Worm (Caenorhabditis elegans) whole organism, L1 larva: ENCODE results near the gene rml-3.

Experiments
- C16A3.4 ChIP-seq: fragments of 150-350 bp; optimal IDR thresholded peaks from 2 replicates; lab custom pipeline; 2014; ENCODE audit warnings: missing biosample characterization, missing genetic modification characterization
- C34B4.2 ChIP-seq: sonication (generic microtip); optimal IDR thresholded peaks from 2 replicates; lab custom pipeline; 2017; ENCODE audit warnings: mild to moderate bottlenecking, missing genetic modification characterization, missing compliant biosample characterization
- Y116A8C.19 ChIP-seq: sonication (generic microtip); optimal IDR thresholded peaks from 2 replicates; lab custom pipeline; 2016; ENCODE audit warnings: missing compliant biosample characterization, missing genetic modification characterization, borderline replicate concordance
- ceh-8 ChIP-seq: fragments of 200-800 bp; sonication (Bioruptor generic); optimal IDR thresholded peaks from 2 replicates; lab custom pipeline; 2018; ENCODE audit warnings: mild to moderate bottlenecking, missing genetic modification characterization, moderate library complexity, missing compliant biosample characterization
- ceh-82 ChIP-seq, 3 experiments: fragments of 150-350 bp in 1 of 3; sonication (generic microtip) in 2 of 3; optimal IDR thresholded peaks; 2 replicates each; lab custom pipeline; 2014 to 2017; ENCODE audit warnings: missing biosample characterization in 3 of 3, missing genetic modification characterization in 3 of 3
- ceh-88 ChIP-seq: fragments of 200-800 bp; sonication (Bioruptor generic); IDR thresholded peaks from 2 replicates; pipeline ENCODE4 v1.3.6; 2022; ENCODE audit warnings: missing genetic modification characterization, missing compliant biosample characterization
- dsc-1 ChIP-seq: sonication (generic microtip); optimal IDR thresholded peaks from 2 replicates; lab custom pipeline; 2016; ENCODE audit warnings: mild to moderate bottlenecking, missing genetic modification characterization, missing compliant biosample characterization
- efl-1 ChIP-seq, 4 experiments: fragments of 150-350 bp; optimal IDR thresholded peaks in 3 of 4; peaks in 1 of 4; 1 replicate in 1 of 4; 2 replicates in 3 of 4; lab custom pipeline; 2014; ENCODE audit warnings: missing biosample characterization in 2 of 4, missing genetic modification characterization in 2 of 4, missing genetic modification reagents in 2 of 4
- efl-3 ChIP-seq: fragments of 200-800 bp; sonication (Bioruptor generic); optimal IDR thresholded peaks from 2 replicates; lab custom pipeline; 2018; ENCODE audit warnings: mild to moderate bottlenecking, missing genetic modification characterization, missing compliant biosample characterization
- elt-3 ChIP-seq, 6 experiments: fragments of 150-350 bp in 1 of 6; sonication (generic microtip); optimal IDR thresholded peaks; 2 replicates each; lab custom pipeline; 2017 to 2018; ENCODE audit warnings: missing biosample characterization in 6 of 6, missing genetic modification characterization in 6 of 6, inconsistent platforms in 1 of 6
- ets-5 ChIP-seq: fragments of 200-800 bp; sonication (Bioruptor generic); IDR thresholded peaks from 2 replicates; pipeline ENCODE4 v1.3.6; 2022; ENCODE audit warnings: missing genetic modification characterization, missing compliant biosample characterization
- fkh-4 ChIP-seq: sonication (generic microtip); optimal IDR thresholded peaks from 2 replicates; lab custom pipeline; 2016; ENCODE audit warnings: missing compliant biosample characterization, missing genetic modification characterization, borderline replicate concordance
- fkh-8 ChIP-seq: sonication (generic microtip); optimal IDR thresholded peaks from 2 replicates; lab custom pipeline; 2016; ENCODE audit warnings: mild to moderate bottlenecking, missing genetic modification characterization, missing compliant biosample characterization
- fos-1 ChIP-seq: fragments of 150-350 bp; optimal IDR thresholded peaks from 2 replicates; lab custom pipeline; 2014; ENCODE audit warnings: missing biosample characterization, missing genetic modification characterization
- irx-1 ChIP-seq: sonication (generic microtip); optimal IDR thresholded peaks from 2 replicates; lab custom pipeline; 2016; ENCODE audit warnings: missing genetic modification characterization, missing compliant biosample characterization
- jun-1 ChIP-seq: fragments of 150-350 bp; optimal IDR thresholded peaks from 2 replicates; lab custom pipeline; 2014; ENCODE audit warnings: missing biosample characterization, missing genetic modification reagents, missing genetic modification characterization
- lin-13 ChIP-seq: fragments of 150-350 bp; optimal IDR thresholded peaks from 2 replicates; lab custom pipeline; 2014; ENCODE audit warnings: missing biosample characterization, missing genetic modification reagents, missing genetic modification characterization
- lin-14 ChIP-seq: fragments of 200-800 bp; sonication (Bioruptor generic); optimal IDR thresholded peaks from 2 replicates; lab custom pipeline; 2018; ENCODE audit warnings: mild to moderate bottlenecking, missing genetic modification characterization, moderate library complexity, missing compliant biosample characterization
- lin-35 ChIP-seq, 2 experiments: fragments of 150-350 bp; optimal IDR thresholded peaks; 2 replicates each; lab custom pipeline; 2014; ENCODE audit warnings: missing biosample characterization in 2 of 2, missing genetic modification characterization in 2 of 2, missing genetic modification reagents in 2 of 2
- lin-39 ChIP-seq: fragments of 150-350 bp; optimal IDR thresholded peaks from 2 replicates; lab custom pipeline; 2014; ENCODE audit warnings: missing biosample characterization, missing genetic modification reagents, missing genetic modification characterization
- lir-3 ChIP-seq: sonication (generic microtip); optimal IDR thresholded peaks from 2 replicates; lab custom pipeline; 2016; ENCODE audit warnings: mild to moderate bottlenecking, missing genetic modification characterization, moderate library complexity, missing compliant biosample characterization; ENCODE audit not compliant: poor library complexity
- lsy-2 ChIP-seq, 2 experiments: fragments of 150-350 bp; optimal IDR thresholded peaks; 2 replicates each; lab custom pipeline; 2014; ENCODE audit warnings: missing biosample characterization in 2 of 2, missing genetic modification characterization in 2 of 2
- mef-2 ChIP-seq: fragments of 150-350 bp; optimal IDR thresholded peaks from 2 replicates; lab custom pipeline; 2014; ENCODE audit warnings: missing biosample characterization, missing genetic modification characterization
- nhr-12 ChIP-seq: sonication (generic microtip); optimal IDR thresholded peaks from 2 replicates; lab custom pipeline; 2017; ENCODE audit warnings: missing biosample characterization, missing genetic modification characterization
- nhr-19 ChIP-seq: fragments of 200-800 bp; sonication (Bioruptor generic); conservative IDR thresholded peaks from 2 replicates; pipeline ENCODE4 v1.3.6; 2022; ENCODE audit warnings: missing genetic modification characterization, missing compliant biosample characterization
- nhr-47 ChIP-seq: sonication (generic microtip); optimal IDR thresholded peaks from 2 replicates; lab custom pipeline; 2016; ENCODE audit warnings: mild to moderate bottlenecking, missing genetic modification characterization, moderate library complexity, missing compliant biosample characterization
- nhr-71 ChIP-seq: sonication (generic microtip); optimal IDR thresholded peaks from 2 replicates; lab custom pipeline; 2016; ENCODE audit warnings: mild to moderate bottlenecking, missing genetic modification characterization, moderate library complexity, missing compliant biosample characterization
- nhr-76 ChIP-seq: sonication (generic microtip); optimal IDR thresholded peaks from 2 replicates; lab custom pipeline; 2017; ENCODE audit warnings: missing biosample characterization, missing genetic modification characterization
- nhr-77 ChIP-seq: fragments of 150-350 bp; optimal IDR thresholded peaks from 2 replicates; lab custom pipeline; 2014; ENCODE audit warnings: missing biosample characterization, missing genetic modification characterization
- nhr-84 ChIP-seq: sonication (generic microtip); optimal IDR thresholded peaks from 2 replicates; lab custom pipeline; 2017; ENCODE audit warnings: missing biosample characterization, missing genetic modification characterization
- nhr-85 ChIP-seq: sonication (generic microtip); peaks from one replicate; lab custom pipeline; 2016; ENCODE audit warnings: missing genetic modification characterization, inconsistent platforms, missing compliant biosample characterization
- nhr-90 ChIP-seq: sonication (generic microtip); optimal IDR thresholded peaks from 2 replicates; lab custom pipeline; 2016; ENCODE audit warnings: mild to moderate bottlenecking, missing genetic modification characterization, missing compliant biosample characterization; ENCODE audit not compliant: poor library complexity
- pax-3 ChIP-seq: fragments of 200-800 bp; sonication (Bioruptor generic); optimal IDR thresholded peaks from 2 replicates; lab custom pipeline; 2018; ENCODE audit warnings: mild to moderate bottlenecking, missing genetic modification characterization, moderate library complexity, missing compliant biosample characterization
- rnt-1 ChIP-seq: sonication (generic microtip); optimal IDR thresholded peaks from 2 replicates; lab custom pipeline; 2016; ENCODE audit warnings: mild to moderate bottlenecking, missing genetic modification characterization, moderate library complexity, missing compliant biosample characterization
- skn-1 ChIP-seq: fragments of 150-350 bp; optimal IDR thresholded peaks from 2 replicates; lab custom pipeline; 2014; ENCODE audit warnings: missing biosample characterization, missing genetic modification characterization
- snu-23 ChIP-seq: sonication (generic microtip); optimal IDR thresholded peaks from 2 replicates; lab custom pipeline; 2016; ENCODE audit warnings: missing genetic modification characterization, missing compliant biosample characterization
- swsn-7 ChIP-seq: sonication (generic microtip); optimal IDR thresholded peaks from 2 replicates; lab custom pipeline; 2016; ENCODE audit warnings: missing genetic modification characterization, missing compliant biosample characterization
- unc-30 ChIP-seq: sonication (generic microtip); optimal IDR thresholded peaks from 2 replicates; lab custom pipeline; 2017; ENCODE audit warnings: missing biosample characterization, missing genetic modification characterization
- unc-86 ChIP-seq: sonication (generic microtip); optimal IDR thresholded peaks from 2 replicates; lab custom pipeline; 2016; ENCODE audit warnings: missing genetic modification characterization, missing compliant biosample characterization
- unc-98 ChIP-seq: fragments of 200-800 bp; sonication (Bioruptor generic); IDR thresholded peaks from 2 replicates; pipeline ENCODE4 v1.3.6; 2022; ENCODE audit warnings: missing genetic modification characterization, missing compliant biosample characterization
- vab-15 ChIP-seq: sonication (generic microtip); optimal IDR thresholded peaks from 2 replicates; lab custom pipeline; 2017; ENCODE audit warnings: missing genotype, mild to moderate bottlenecking, missing genetic modification characterization, missing compliant biosample characterization

The rml-3 gene

DNA sequence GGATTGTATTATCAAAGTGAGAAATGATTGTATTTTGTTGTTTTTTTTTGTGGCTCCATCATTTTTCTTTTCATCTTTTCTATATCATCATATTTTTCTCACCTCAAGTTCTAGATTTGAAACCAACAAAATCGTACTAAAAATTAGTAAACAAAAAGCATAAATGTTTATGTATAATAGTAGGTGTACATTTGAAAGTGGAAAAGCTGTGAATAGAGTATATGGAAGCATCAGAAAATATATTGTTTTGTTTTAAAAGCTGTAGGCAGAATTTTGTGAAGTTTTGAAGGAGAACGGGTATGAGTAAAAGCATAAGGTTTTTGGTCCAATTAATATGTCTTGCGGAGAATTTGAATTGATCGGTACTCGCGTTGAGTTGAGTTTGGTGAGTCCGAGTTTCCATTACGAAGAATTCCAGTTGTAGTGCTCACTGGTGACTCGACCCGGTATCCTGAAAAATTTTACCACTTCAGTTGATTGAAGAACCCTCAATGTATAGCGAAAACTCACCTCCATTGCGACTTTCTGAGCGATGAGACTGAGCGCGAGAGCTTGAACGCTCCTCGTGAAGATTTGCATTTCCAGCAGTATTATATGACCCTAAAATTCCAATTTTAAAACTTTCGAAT lies 5.8 kb downstream of the rml-3 start, which contains the start of gene C14F11.4:
Gene C14F11.4 (minus strand): TSS at position 51 of the 629 bp plus-strand sequence.
- no peak for TF ChIP-seq unc-30 (tag; lab: Kevin White, UChicago)
- TF ChIP-seq Y116A8C.19 (tag; lab: Kevin White, UChicago) = no peak
- no peak for TF ChIP-seq swsn-7 (tag; lab: Kevin White, UChicago)
- TF ChIP-seq mef-2 (tag; lab: Kevin White, UChicago) = no peak
- TF ChIP-seq C34B4.2 = no peak
- no peak for TF ChIP-seq lin-13
- no peak for TF ChIP-seq nhr-85 (tag; lab: Kevin White, UChicago)
- TF ChIP-seq lin-14 (GFP tag; lab: Kevin White, UChicago) = no peak

DNA sequence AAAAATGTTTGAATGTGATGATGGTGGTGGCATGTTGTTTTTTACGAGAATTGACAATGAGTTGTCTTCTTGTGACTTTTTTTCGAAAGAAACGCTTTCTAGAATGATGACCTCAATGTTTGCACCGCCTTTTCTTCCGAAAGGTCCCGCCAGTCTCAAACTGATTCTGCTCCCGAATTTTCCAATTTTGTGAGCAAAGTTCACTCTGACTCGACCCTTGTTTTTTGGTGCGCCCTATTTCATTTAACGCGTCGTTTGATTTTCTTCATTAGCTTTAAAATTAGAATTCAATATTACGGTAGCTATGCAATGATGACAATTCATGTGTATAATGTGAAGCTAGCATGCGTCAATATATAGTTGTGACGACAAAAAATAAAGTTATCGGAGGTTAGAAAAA lies 8.2 kb downstream of the rml-3 start, which contains the start of gene lite-1:
Gene lite-1 (minus strand): TSS at position 101 of the 400 bp plus-strand sequence.
- TF ChIP-seq unc-86 (tag; lab: Kevin White, UChicago) (no peak), nhr-47 (tag; lab: Kevin White, UChicago) (no peak), rnt-1 (no peak), lin-39 (tag; lab: Kevin White, UChicago) (no peak), nhr-84 (tag; lab: Kevin White, UChicago) (no peak), vab-15 (tag; lab: Kevin White, UChicago) (no peak), nhr-90 (tag; lab: Kevin White, UChicago) (no peak), ceh-8 (GFP tag; lab: Kevin White, UChicago) (no peak), pax-3 (tag; lab: Kevin White, UChicago) (no peak), unc-30 (tag; lab: Kevin White, UChicago) (no peak)

DNA sequence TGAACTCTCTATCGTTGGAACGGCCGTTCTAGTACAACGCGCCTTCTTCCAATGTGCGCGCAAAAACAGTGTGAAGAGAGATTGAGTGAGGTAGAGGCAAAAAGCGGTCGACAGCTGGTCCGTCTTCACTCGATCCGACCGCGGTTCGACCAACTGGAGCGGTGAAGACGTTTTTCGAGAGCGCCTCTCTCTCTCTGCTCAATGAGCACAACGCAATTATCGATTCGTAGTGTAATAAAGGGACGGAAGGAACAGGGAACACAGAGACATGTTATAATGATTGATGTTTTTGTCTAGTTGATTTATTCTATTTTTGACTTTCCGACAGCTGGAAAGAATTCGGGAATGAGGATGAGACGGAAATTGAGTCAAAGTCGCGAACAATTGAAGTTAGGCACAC lies 14.0 kb downstream of the rml-3 start:
- TF ChIP-seq lin-14 (GFP tag; lab: Kevin White, UChicago) (peak; percentile 41), rnt-1 (peak; percentile 22), efl-3 (no peak)

DNA sequence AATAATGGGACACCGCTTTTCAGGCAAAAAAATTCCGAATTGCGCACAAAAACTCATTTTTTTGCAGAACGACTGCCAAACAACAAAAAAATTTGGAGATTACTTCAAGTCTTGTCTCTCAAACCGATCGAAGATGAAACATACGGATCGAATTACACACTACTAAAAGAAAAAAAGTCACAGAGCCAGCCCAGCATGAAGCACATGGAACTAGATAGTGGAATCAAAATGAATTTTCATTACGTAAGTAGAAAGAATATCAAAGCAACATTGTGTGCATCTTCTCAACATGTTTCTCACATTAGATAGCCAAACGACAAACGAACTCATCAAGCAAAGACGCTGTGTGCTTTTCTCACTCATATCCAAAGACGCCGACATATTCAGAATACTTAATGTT lies 17.8 kb downstream of the rml-3 start:
- TF ChIP-seq fkh-4 (tag; lab: Kevin White, UChicago) = peak; percentile 61
- no peak for TF ChIP-seq nhr-76 (tag; lab: Kevin White, UChicago)
- peak; percentile 96 for TF ChIP-seq dsc-1

DNA sequence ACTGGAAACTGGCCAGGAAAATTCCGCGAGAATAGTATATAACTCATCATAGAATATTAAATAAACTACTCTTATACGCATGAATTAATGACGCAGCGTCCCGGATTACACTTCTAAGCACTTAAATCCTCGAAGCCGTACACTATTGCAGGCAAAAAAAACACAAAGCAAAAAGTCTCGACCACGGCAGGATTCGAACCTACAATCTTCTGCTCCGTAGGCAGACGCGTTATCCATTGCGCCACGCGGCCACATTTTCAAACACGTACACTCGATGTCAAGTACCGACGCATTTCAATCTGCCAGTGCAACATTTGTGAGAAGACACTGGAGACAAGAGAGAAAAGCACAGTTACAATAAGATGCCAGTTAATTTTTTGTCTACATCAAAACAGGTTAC lies 19.0 kb downstream of the rml-3 start:
- TF ChIP-seq nhr-77 (tag; lab: Kevin White, UChicago) = peak; percentile 14
- peak; percentile 46 for TF ChIP-seq fkh-8 (tag; lab: Kevin White, UChicago)
- no peak for TF ChIP-seq nhr-12 (tag; lab: Kevin White, UChicago)
- peak; percentile 67 for TF ChIP-seq nhr-90 (tag; lab: Kevin White, UChicago)
- peak in 1 of 2 experiments; percentile 14 for TF ChIP-seq efl-1 (optimal IDR thresholded peaks at IDR 0.05; lab: Kevin White, UChicago)
- peak in 1 of 2 experiments; percentile 91 for TF ChIP-seq efl-1 (GFP tag; optimal IDR thresholded peaks at IDR 0.05 in 1 of 2; lab: Kevin White, UChicago)
- TF ChIP-seq ceh-88 (GFP tag; lab: Robert Waterston, UW) = peak; percentile 42; the same call in 1 of the 2 replicates
- TF ChIP-seq nhr-19 (GFP tag; lab: Robert Waterston, UW) = peak; percentile 72
- TF ChIP-seq dsc-1 = peak; percentile 72
- peak; percentile 69 for TF ChIP-seq C16A3.4 (tag; lab: Kevin White, UChicago)
- TF ChIP-seq lin-35 (GFP tag; optimal IDR thresholded peaks at IDR 0.05; lab: Kevin White, UChicago) = peak; percentile 9 to 68
- TF ChIP-seq unc-98 = peak; percentile 5; the same call in 1 of the 2 replicates
- peak; percentile 75 for TF ChIP-seq nhr-47 (tag; lab: Kevin White, UChicago)
- peak; percentile 23 for TF ChIP-seq skn-1 (tag; lab: Kevin White, UChicago)
- TF ChIP-seq jun-1 (tag; lab: Kevin White, UChicago) = peak; percentile 23
- peak; percentile 27 for TF ChIP-seq fos-1 (tag; lab: Kevin White, UChicago)
- no peak for TF ChIP-seq pax-3 (tag; lab: Kevin White, UChicago)
- TF ChIP-seq lsy-2 (tag; optimal IDR thresholded peaks at IDR 0.05; lab: Kevin White, UChicago) = peak in 1 of 2 experiments; percentile 48
- peak; percentile 52 for TF ChIP-seq irx-1
- TF ChIP-seq rnt-1 = peak; percentile 77
- TF ChIP-seq snu-23 = peak; percentile 76
- TF ChIP-seq ets-5 (GFP tag; lab: Robert Waterston, UW) = no peak
- peak; percentile 72 for TF ChIP-seq nhr-71 (tag; lab: Kevin White, UChicago)
- TF ChIP-seq lin-14 (GFP tag; lab: Kevin White, UChicago) = peak; percentile 66
- TF ChIP-seq C34B4.2 = no peak
- peak; percentile 45 for TF ChIP-seq unc-86 (tag; lab: Kevin White, UChicago)
- TF ChIP-seq lir-3 (tag; lab: Kevin White, UChicago) = peak; percentile 23
- TF ChIP-seq ceh-82 (tag; optimal IDR thresholded peaks at IDR 0.05; lab: Kevin White, UChicago) = peak; percentile 24 to 55 (median 31)
- peak; percentile 50 for TF ChIP-seq swsn-7 (tag; lab: Kevin White, UChicago)
- peak in 1 of 6 experiments; percentile 58 for TF ChIP-seq elt-3 (tag; optimal IDR thresholded peaks at IDR 0.05; lab: Kevin White, UChicago)
- TF ChIP-seq nhr-85 (tag; lab: Kevin White, UChicago) = peak; percentile 74
